Worm (Caenorhabditis elegans): ENCODE results near the gene hlh-26.
A peak's percentile ranks its signal among the peaks of the same experiment; 100 is the strongest.

hlh-26 gene

ce11 chrII:5544145-5544515 is 10.6 kb upstream of the hlh-26 start:
- TF ChIP-seq F13H6.1 (tag; optimal IDR thresholded peaks at IDR 0.05) (no peak), sma-3 (GFP tag; optimal IDR thresholded peaks at IDR 0.05) (peak; percentile 66), mdl-1 (tag; optimal IDR thresholded peaks at IDR 0.05) (no peak), unc-39 (tag; optimal IDR thresholded peaks at IDR 0.05) (no peak), nhr-21 (tag; optimal IDR thresholded peaks at IDR 0.05) (peak; percentile 85), crh-2 (tag; optimal IDR thresholded peaks at IDR 0.05) (peak; percentile 60), skn-1 (tag; optimal IDR thresholded peaks at IDR 0.05) (no peak), nhr-6 (tag; optimal IDR thresholded peaks at IDR 0.05) (peak; percentile 16), nhr-129 (tag; optimal IDR thresholded peaks at IDR 0.05) (peak; percentile 89), ceh-16 (tag; optimal IDR thresholded peaks at IDR 0.05) (no peak), dmd-4 (tag; optimal IDR thresholded peaks at IDR 0.05) (no peak), lin-11 (tag; optimal IDR thresholded peaks at IDR 0.05) (no peak), sem-4 (tag; optimal IDR thresholded peaks at IDR 0.05) (no peak), Y55F3AM.14 (GFP tag; optimal IDR thresholded peaks at IDR 0.05) (no peak), sma-9 (GFP tag; optimal IDR thresholded peaks at IDR 0.05) (peak; percentile 76), sma-9 (tag; optimal IDR thresholded peaks at IDR 0.05) (no peak), unc-62 (GFP tag; optimal IDR thresholded peaks at IDR 0.05) (no peak), lsy-2 (tag; optimal IDR thresholded peaks at IDR 0.05) (peak in 1 of 2 experiments; percentile 73), peb-1 (tag; optimal IDR thresholded peaks at IDR 0.05) (no peak), ztf-4 (tag; optimal IDR thresholded peaks at IDR 0.05) (no peak), ztf-1 (GFP tag; conservative IDR thresholded peaks at IDR 0.05) (no peak), nhr-12 (tag; optimal IDR thresholded peaks at IDR 0.05) (no peak), mbf-1 (tag; optimal IDR thresholded peaks at IDR 0.05) (no peak), nhr-10 (tag; optimal IDR thresholded peaks at IDR 0.05) (peak; percentile 15), elt-3 (tag; optimal IDR thresholded peaks at IDR 0.05) (no peak), unc-55 (GFP tag; optimal IDR thresholded peaks at IDR 0.05) (no peak), snpc-4 (tag; optimal IDR thresholded peaks at IDR 0.05) (peak; percentile 98), lin-39 (tag; optimal IDR thresholded peaks at IDR 0.05) (no peak), gmeb-1 (tag; optimal IDR thresholded peaks at IDR 0.05) (peak; percentile 66), lin-13 (GFP tag; optimal IDR thresholded peaks at IDR 0.05) (peak; percentile 27), nhr-11 (tag; optimal IDR thresholded peaks at IDR 0.05) (no peak), R02D3.7 (tag; optimal IDR thresholded peaks at IDR 0.05) (no peak), mab-5 (tag; optimal IDR thresholded peaks at IDR 0.05) (no peak), nhr-23 (tag; optimal IDR thresholded peaks at IDR 0.05) (no peak), nhr-237 (tag; optimal IDR thresholded peaks at IDR 0.05) (no peak), ceh-82 (tag; optimal IDR thresholded peaks at IDR 0.05) (no peak), ZK546.5 (tag; optimal IDR thresholded peaks at IDR 0.05) (no peak), elt-1 (tag; optimal IDR thresholded peaks at IDR 0.05) (no peak), nhr-25 (tag; optimal IDR thresholded peaks at IDR 0.05) (no peak), blmp-1 (tag; optimal IDR thresholded peaks at IDR 0.05; ENCODE audit: insufficient read depth) (no peak), fos-1 (tag; optimal IDR thresholded peaks at IDR 0.05) (peak; percentile 11), zag-1 (tag; optimal IDR thresholded peaks at IDR 0.05) (no peak), ztf-11 (tag; optimal IDR thresholded peaks at IDR 0.05) (no peak), ama-1 (optimal IDR thresholded peaks at IDR 0.05) (peak; percentile 93), aly-2 (tag; optimal IDR thresholded peaks at IDR 0.05) (no peak), nhr-77 (tag; optimal IDR thresholded peaks at IDR 0.05) (peak; percentile 6), C34F6.9 (tag; optimal IDR thresholded peaks at IDR 0.05) (no peak), alr-1 (tag; optimal IDR thresholded peaks at IDR 0.05) (no peak), egl-27 (tag; optimal IDR thresholded peaks at IDR 0.05) (no peak)

All from whole organism, L2 larva.